Worm (Caenorhabditis elegans) whole organism, L4 larva: ENCODE data around the gene rfip-1.

Source experiments
- D1046.2 ChIP-seq: fragments of 200-800 bp; sonication (Bioruptor generic); IDR thresholded peaks from 2 replicates; pipeline ENCODE4 v1.3.6; 2022; ENCODE audit warnings: missing genetic modification characterization, missing compliant biosample characterization
- F26F4.8 ChIP-seq: fragments of 200-800 bp; sonication (Bioruptor generic); conservative IDR thresholded peaks from 2 replicates; pipeline ENCODE4 v1.3.6; 2022; ENCODE audit warnings: missing genetic modification characterization, missing compliant biosample characterization
- F37D6.2 ChIP-seq: sonication (generic microtip); optimal IDR thresholded peaks from 2 replicates; lab custom pipeline; 2016; ENCODE audit warnings: mild to moderate bottlenecking, missing genetic modification characterization, missing compliant biosample characterization
- F44E2.7 ChIP-seq: fragments of 200-800 bp; sonication (Bioruptor generic); IDR thresholded peaks from 2 replicates; pipeline ENCODE4 v2.1.2; 2022; ENCODE audit warnings: missing genetic modification characterization, missing compliant biosample characterization
- F49E8.2 ChIP-seq: sonication (generic microtip); optimal IDR thresholded peaks from 2 replicates; lab custom pipeline; 2016; ENCODE audit warnings: missing compliant biosample characterization, mild to moderate bottlenecking, missing genetic modification characterization, borderline replicate concordance
- T20F7.1 ChIP-seq: fragments of 200-800 bp; sonication (Bioruptor generic); optimal IDR thresholded peaks from 2 replicates; lab custom pipeline; 2018; ENCODE audit warnings: mild to moderate bottlenecking, missing genetic modification characterization, missing compliant biosample characterization
- Y5F2A.4 ChIP-seq: fragments of 200-800 bp; sonication (Bioruptor generic); optimal IDR thresholded peaks from 2 replicates; lab custom pipeline; 2018; ENCODE audit warnings: mild to moderate bottlenecking, missing genetic modification characterization, missing compliant biosample characterization
- ZK337.2 ChIP-seq: fragments of 200-800 bp; sonication (Bioruptor generic); IDR thresholded peaks from 2 replicates; pipeline ENCODE4 v1.3.6; 2022; ENCODE audit warnings: missing genetic modification reagents, missing genetic modification characterization, missing compliant biosample characterization
- aha-1 ChIP-seq: fragments of 150-350 bp; peaks from one replicate; lab custom pipeline; 2014; ENCODE audit warnings: missing biosample characterization, missing genetic modification characterization
- aly-2 ChIP-seq: sonication (generic microtip); optimal IDR thresholded peaks from 2 replicates; lab custom pipeline; 2018; ENCODE audit warnings: missing biosample characterization, missing genetic modification characterization
- ceh-20 ChIP-seq: fragments of 200-800 bp; sonication (Bioruptor generic); IDR thresholded peaks from 2 replicates; pipeline ENCODE4 v1.3.6; 2022; ENCODE audit warnings: missing genetic modification reagents, missing genetic modification characterization, missing compliant biosample characterization
- ceh-28 ChIP-seq: fragments of 150-350 bp; optimal IDR thresholded peaks from 2 replicates; lab custom pipeline; 2014; ENCODE audit warnings: missing biosample characterization, missing genetic modification reagents, missing genetic modification characterization
- ceh-44 ChIP-seq: fragments of 200-800 bp; sonication (Bioruptor generic); IDR thresholded peaks from 2 replicates; pipeline ENCODE4 v1.3.6; 2022; ENCODE audit warnings: missing genetic modification reagents, missing genetic modification characterization, missing compliant biosample characterization
- ceh-62 ChIP-seq: sonication (generic microtip); optimal IDR thresholded peaks from 2 replicates; lab custom pipeline; 2017; ENCODE audit warnings: missing biosample characterization, missing genetic modification characterization
- ctbp-1 ChIP-seq: fragments of 200-800 bp; sonication (Bioruptor generic); IDR thresholded peaks from 2 replicates; pipeline ENCODE4 v1.3.6; 2022; ENCODE audit warnings: missing genetic modification reagents, missing genetic modification characterization, missing compliant biosample characterization
- daf-8 ChIP-seq: fragments of 200-800 bp; sonication (Bioruptor generic); IDR thresholded peaks from 2 replicates; pipeline ENCODE4 v1.3.6; 2022; ENCODE audit warnings: missing genetic modification characterization, missing compliant biosample characterization
- dmd-6 ChIP-seq: fragments of 200-800 bp; sonication (Bioruptor generic); IDR thresholded peaks from 2 replicates; pipeline ENCODE4 v1.3.6; 2022; ENCODE audit warnings: missing genetic modification reagents, missing genetic modification characterization, missing compliant biosample characterization
- dmd-8 ChIP-seq: fragments of 200-800 bp; sonication (Bioruptor generic); IDR thresholded peaks from 2 replicates; pipeline ENCODE4 v1.3.6; 2022; ENCODE audit warnings: missing genetic modification characterization, missing compliant biosample characterization
- dve-1 ChIP-seq: sonication (generic microtip); optimal IDR thresholded peaks from 2 replicates; lab custom pipeline; 2017; ENCODE audit warnings: antibody characterized with exemption, mild to moderate bottlenecking, missing genetic modification characterization, missing compliant biosample characterization; ENCODE audit not compliant: insufficient read depth
- egl-43 ChIP-seq: fragments of 200-800 bp; sonication (Bioruptor generic); IDR thresholded peaks from 2 replicates; pipeline ENCODE4 v1.3.6; 2022; ENCODE audit warnings: missing genetic modification reagents, missing genetic modification characterization, missing compliant biosample characterization
- fos-1 ChIP-seq: fragments of 150-350 bp; optimal IDR thresholded peaks from 2 replicates; lab custom pipeline; 2014; ENCODE audit warnings: missing biosample characterization, missing genetic modification characterization
- hif-1 ChIP-seq, 2 experiments: sonication (generic microtip); optimal IDR thresholded peaks; 2 replicates each; lab custom pipeline; 2016 to 2017; ENCODE audit warnings: missing compliant biosample characterization in 2 of 2, missing genetic modification characterization in 2 of 2, missing genetic modification reagents in 2 of 2, missing genotype in 2 of 2, mild to moderate bottlenecking in 1 of 2
- hlh-30 ChIP-seq: sonication (generic microtip); optimal IDR thresholded peaks from 2 replicates; lab custom pipeline; 2017; ENCODE audit warnings: antibody characterized with exemption, mild to moderate bottlenecking, missing genetic modification characterization, missing compliant biosample characterization; ENCODE audit not compliant: insufficient read depth
- lim-7 ChIP-seq: fragments of 200-800 bp; sonication (Bioruptor generic); IDR thresholded peaks from 2 replicates; pipeline ENCODE4 v1.3.6; 2022; ENCODE audit warnings: missing genetic modification characterization, missing compliant biosample characterization
- lin-13 ChIP-seq: fragments of 150-350 bp; optimal IDR thresholded peaks from 2 replicates; lab custom pipeline; 2014; ENCODE audit warnings: missing biosample characterization, missing genetic modification reagents, missing genetic modification characterization
- lin-38 ChIP-seq: fragments of 200-800 bp; sonication (Bioruptor generic); IDR thresholded peaks from 2 replicates; pipeline ENCODE4 v1.3.6; 2022; ENCODE audit warnings: missing genetic modification reagents, missing genetic modification characterization, missing compliant biosample characterization
- lin-39 ChIP-seq: fragments of 150-350 bp; optimal IDR thresholded peaks from 2 replicates; lab custom pipeline; 2014; ENCODE audit warnings: missing biosample characterization, missing genetic modification reagents, missing genetic modification characterization
- lsy-2 ChIP-seq, 2 experiments: fragments of 150-350 bp in 1 of 2; sonication (generic microtip) in 1 of 2; optimal IDR thresholded peaks; 2 replicates each; lab custom pipeline; 2014 to 2017; ENCODE audit warnings: missing biosample characterization in 2 of 2, missing genetic modification characterization in 2 of 2
- mdl-1 ChIP-seq, 2 experiments: fragments of 150-350 bp in 1 of 2; sonication (generic microtip) in 1 of 2; optimal IDR thresholded peaks; 2 replicates each; lab custom pipeline; 2014 to 2017; ENCODE audit warnings: missing biosample characterization in 2 of 2, missing genetic modification characterization in 2 of 2
- nhr-11 ChIP-seq: fragments of 150-350 bp; optimal IDR thresholded peaks from 2 replicates; lab custom pipeline; 2014; ENCODE audit warnings: missing biosample characterization, missing genetic modification characterization
- nhr-111 ChIP-seq: fragments of 200-800 bp; sonication (Bioruptor generic); optimal IDR thresholded peaks from 2 replicates; lab custom pipeline; 2018; ENCODE audit warnings: mild to moderate bottlenecking, missing genetic modification characterization, missing compliant biosample characterization
- nhr-48 ChIP-seq: sonication (generic microtip); optimal IDR thresholded peaks from 2 replicates; lab custom pipeline; 2016; ENCODE audit warnings: mild to moderate bottlenecking, missing genetic modification characterization, missing compliant biosample characterization
- nhr-6 ChIP-seq: fragments of 150-350 bp; optimal IDR thresholded peaks from 2 replicates; lab custom pipeline; 2014; ENCODE audit warnings: missing biosample characterization, missing genetic modification characterization
- nhr-76 ChIP-seq: fragments of 150-350 bp; optimal IDR thresholded peaks from 2 replicates; lab custom pipeline; 2014; ENCODE audit warnings: missing biosample characterization, missing genetic modification characterization
- nhr-77 ChIP-seq: fragments of 150-350 bp; optimal IDR thresholded peaks from 2 replicates; lab custom pipeline; 2014; ENCODE audit warnings: missing biosample characterization, missing genetic modification characterization
- pha-4 ChIP-seq, 2 experiments: fragments of 150-350 bp in 1 of 2; fragments of 200-800 bp in 1 of 2; sonication (Bioruptor generic) in 1 of 2; IDR thresholded peaks in 1 of 2; optimal IDR thresholded peaks in 1 of 2; 2 replicates each; pipeline versions ENCODE4 v1.3.6 to Lab custom; 2014 to 2022; ENCODE audit warnings: missing genetic modification characterization in 2 of 2, missing genetic modification reagents in 2 of 2, missing biosample characterization in 1 of 2, missing compliant biosample characterization in 1 of 2
- rbr-2 ChIP-seq: sonication (generic microtip); optimal IDR thresholded peaks from 2 replicates; lab custom pipeline; 2016; ENCODE audit warnings: missing genotype, missing genetic modification characterization, missing compliant biosample characterization
- sdz-12 ChIP-seq: fragments of 200-800 bp; sonication (Bioruptor generic); optimal IDR thresholded peaks from 2 replicates; lab custom pipeline; 2018; ENCODE audit warnings: mild to moderate bottlenecking, missing genetic modification characterization, missing compliant biosample characterization
- set-16 ChIP-seq: fragments of 200-800 bp; sonication (Bioruptor generic); IDR thresholded peaks from 2 replicates; pipeline ENCODE4 v1.3.6; 2022; ENCODE audit warnings: missing genetic modification reagents, missing genetic modification characterization, missing compliant biosample characterization
- snpc-1.2 ChIP-seq: fragments of 200-800 bp; sonication (Bioruptor generic); IDR thresholded peaks from 2 replicates; pipeline ENCODE4 v1.3.6; 2022; ENCODE audit warnings: missing genetic modification reagents, missing genetic modification characterization, missing compliant biosample characterization
- spr-1 ChIP-seq: sonication (generic microtip); optimal IDR thresholded peaks from 2 replicates; lab custom pipeline; 2016; ENCODE audit warnings: mild to moderate bottlenecking, missing genetic modification characterization, missing compliant biosample characterization
- spr-3 ChIP-seq: fragments of 200-800 bp; sonication (Bioruptor generic); optimal IDR thresholded peaks from 2 replicates; lab custom pipeline; 2018; ENCODE audit warnings: mild to moderate bottlenecking, missing genetic modification characterization, missing compliant biosample characterization
- tra-1 ChIP-seq: fragments of 200-800 bp; sonication (Bioruptor generic); IDR thresholded peaks from 2 replicates; pipeline ENCODE4 v1.3.6; 2022; ENCODE audit warnings: missing genetic modification reagents, missing genetic modification characterization, missing compliant biosample characterization
- unc-130 ChIP-seq: sonication (generic microtip); optimal IDR thresholded peaks from 2 replicates; lab custom pipeline; 2016; ENCODE audit warnings: missing genetic modification reagents, missing genetic modification characterization, missing compliant biosample characterization
- unc-62 ChIP-seq, 3 experiments: fragments of 150-350 bp in 1 of 3; sonication (generic microtip); optimal IDR thresholded peaks in 2 of 3; peaks in 1 of 3; 1 replicate in 1 of 3; 2 replicates in 2 of 3; lab custom pipeline; 2014 to 2017; ENCODE audit warnings: missing biosample characterization in 3 of 3, missing genetic modification characterization in 3 of 3, missing genetic modification reagents in 3 of 3, missing genotype in 1 of 3
- vab-7 ChIP-seq: fragments of 200-800 bp; sonication (Bioruptor generic); IDR thresholded peaks from 2 replicates; pipeline ENCODE4 v1.3.6; 2022; ENCODE audit warnings: missing genetic modification reagents, missing genetic modification characterization, missing compliant biosample characterization
- zip-11 ChIP-seq: fragments of 200-800 bp; sonication (Bioruptor generic); IDR thresholded peaks from 2 replicates; pipeline ENCODE4 v1.3.6; 2022; ENCODE audit warnings: missing genetic modification characterization, missing compliant biosample characterization
- zip-2 ChIP-seq: fragments of 150-350 bp; optimal IDR thresholded peaks from 2 replicates; lab custom pipeline; 2014; ENCODE audit warnings: missing biosample characterization, missing genetic modification characterization

The rfip-1 gene

ce11 chrII:5931904-5932764 lies 47.8 kb downstream of the rfip-1 start (continued):
- no peak for TF ChIP-seq ceh-44 (GFP tag; lab: Robert Waterston, UW)
- no peak for TF ChIP-seq unc-130 (GFP tag; lab: Kevin White, UChicago)
- TF ChIP-seq tra-1 (GFP tag; lab: Robert Waterston, UW) = peak; percentile 70
- no peak for TF ChIP-seq zip-11 (GFP tag; lab: Robert Waterston, UW)
- no peak for TF ChIP-seq ceh-62 (tag; lab: Kevin White, UChicago)
- TF ChIP-seq nhr-111 = no peak
- peak; percentile 86 for TF ChIP-seq hlh-30 (tag; lab: Kevin White, UChicago)
- no peak for TF ChIP-seq D1046.2 (GFP tag; lab: Robert Waterston, UW)
- peak; percentile 87 for TF ChIP-seq dmd-6 (GFP tag; lab: Robert Waterston, UW)
- no peak for TF ChIP-seq dmd-8 (GFP tag; lab: Robert Waterston, UW)
- no peak for TF ChIP-seq lim-7 (GFP tag; lab: Robert Waterston, UW)
- TF ChIP-seq nhr-48 (tag; lab: Kevin White, UChicago) = peak; percentile 22
- TF ChIP-seq egl-43 (GFP tag; lab: Robert Waterston, UW) = no peak
- no peak for TF ChIP-seq aly-2 (tag; lab: Kevin White, UChicago)
- TF ChIP-seq hif-1 (tag; optimal IDR thresholded peaks at IDR 0.05; lab: Kevin White, UChicago) = peak in 1 of 2 experiments; percentile 26
- no peak for TF ChIP-seq rbr-2 (tag; lab: Kevin White, UChicago)
- no peak for TF ChIP-seq set-16 (GFP tag; lab: Robert Waterston, UW)
- TF ChIP-seq zip-2 (tag; lab: Kevin White, UChicago) = no peak
- peak in 1 of 2 experiments; percentile 14 for TF ChIP-seq mdl-1 (tag; optimal IDR thresholded peaks at IDR 0.05; lab: Kevin White, UChicago)
- TF ChIP-seq ZK337.2 (GFP tag; lab: Robert Waterston, UW) = no peak
- TF ChIP-seq dve-1 (tag; lab: Kevin White, UChicago) = peak; percentile 64
- no peak for TF ChIP-seq snpc-1.2 (GFP tag; lab: Robert Waterston, UW)
- no peak for TF ChIP-seq nhr-6
- TF ChIP-seq lin-13 (GFP tag; lab: Kevin White, UChicago) = no peak
- TF ChIP-seq F37D6.2 (tag; lab: Kevin White, UChicago) = no peak
- TF ChIP-seq ceh-28 (tag; lab: Kevin White, UChicago) = no peak
- peak; percentile 59; the same call in 1 of the 2 replicates for TF ChIP-seq ceh-20
- peak; percentile 86 to 98 for TF ChIP-seq unc-62 (GFP tag; optimal IDR thresholded peaks at IDR 0.05 in 1 of 2; lab: Kevin White, UChicago)
- no peak for TF ChIP-seq unc-62 (tag; optimal IDR thresholded peaks at IDR 0.05; lab: Kevin White, UChicago)
- no peak for TF ChIP-seq vab-7 (GFP tag; lab: Robert Waterston, UW)
- TF ChIP-seq daf-8 (GFP tag; lab: Robert Waterston, UW) = no peak
- TF ChIP-seq F44E2.7 (GFP tag; lab: Robert Waterston, UW) = no peak
- TF ChIP-seq lin-38 (GFP tag; lab: Robert Waterston, UW) = no peak
- no peak for TF ChIP-seq spr-3 (GFP tag; lab: Kevin White, UChicago)
- TF ChIP-seq nhr-11 (tag; lab: Kevin White, UChicago) = peak; percentile 66
- peak in 1 of 2 experiments; percentile 8 for TF ChIP-seq lsy-2 (tag; optimal IDR thresholded peaks at IDR 0.05; lab: Kevin White, UChicago)

- TF ChIP-seq F26F4.8 (GFP tag; lab: Robert Waterston, UW) (0 out of 2 replicates have a peak, but pooled peaks have one; percentile 52), unc-62 (GFP tag; optimal IDR thresholded peaks at IDR 0.05 in 1 of 2; lab: Kevin White, UChicago) (peak in 1 of 2 experiments; percentile 46), unc-62 (tag; optimal IDR thresholded peaks at IDR 0.05; lab: Kevin White, UChicago) (no peak), T20F7.1 (GFP tag; lab: Kevin White, UChicago) (no peak), mdl-1 (tag; optimal IDR thresholded peaks at IDR 0.05; lab: Kevin White, UChicago) (no peak), lin-39 (tag; lab: Kevin White, UChicago) (no peak), sdz-12 (GFP tag; lab: Kevin White, UChicago) (no peak), ctbp-1 (GFP tag; lab: Robert Waterston, UW) (no peak), fos-1 (tag; lab: Kevin White, UChicago) (no peak), nhr-76 (tag; lab: Kevin White, UChicago) (no peak), pha-4 (GFP tag; IDR thresholded peaks at IDR 0.05; lab: Robert Waterston, UW) (no peak), pha-4 (tag; optimal IDR thresholded peaks at IDR 0.05; lab: Kevin White, UChicago) (no peak), Y5F2A.4 (GFP tag; lab: Kevin White, UChicago) (no peak), aha-1 (tag; lab: Kevin White, UChicago) (peak; percentile 92), F49E8.2 (tag; lab: Kevin White, UChicago) (no peak), zip-2 (tag; lab: Kevin White, UChicago) (no peak), nhr-77 (tag; lab: Kevin White, UChicago) (no peak), dmd-6 (GFP tag; lab: Robert Waterston, UW) (no peak), spr-1 (no peak)
These were observed 48.8 kb downstream of the rfip-1 start for ce11 chrII:5933133-5933532.
